Fruit fly (Drosophila melanogaster): ENCODE data around the gene Mtch.

DNA sequence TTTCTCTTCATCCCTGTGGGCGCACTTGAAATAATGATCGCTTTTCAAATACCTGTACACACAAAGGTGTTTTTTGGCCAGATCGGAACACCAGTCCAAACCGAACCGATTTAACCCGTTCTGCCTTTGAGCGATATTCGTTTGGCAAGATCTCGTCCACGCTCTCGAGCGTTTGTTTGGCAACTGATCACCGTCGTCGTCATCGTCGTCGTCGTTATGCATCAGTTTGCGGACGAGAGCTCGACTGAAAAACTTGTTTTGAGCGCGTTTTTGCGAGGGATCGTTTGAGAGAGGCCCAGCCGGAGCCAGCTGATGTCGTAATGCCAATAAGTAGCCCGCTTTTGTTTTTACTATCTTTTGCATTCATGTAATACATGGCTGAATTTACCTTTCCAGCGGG lies 6.0 kb upstream of the Mtch start:
- no peak for TF ChIP-seq CG8159 (tag; optimal IDR thresholded peaks at IDR 0.05)
- TF ChIP-seq gl (tag; optimal IDR thresholded peaks at IDR 0.05): no peak
- TF ChIP-seq CG17806 (tag; optimal IDR thresholded peaks at IDR 0.05): peak; percentile 0
- no peak for TF ChIP-seq CG8301 (tag; optimal IDR thresholded peaks at IDR 0.05)
- no peak for TF ChIP-seq rn (GFP tag; IDR thresholded peaks at IDR 0.05)
- TF ChIP-seq CG12605 (GFP tag; IDR thresholded peaks at IDR 0.05): no peak

Data from whole organism, pupa.